Fruit fly (Drosophila melanogaster): ENCODE results near the gene Inx2.

DNA sequence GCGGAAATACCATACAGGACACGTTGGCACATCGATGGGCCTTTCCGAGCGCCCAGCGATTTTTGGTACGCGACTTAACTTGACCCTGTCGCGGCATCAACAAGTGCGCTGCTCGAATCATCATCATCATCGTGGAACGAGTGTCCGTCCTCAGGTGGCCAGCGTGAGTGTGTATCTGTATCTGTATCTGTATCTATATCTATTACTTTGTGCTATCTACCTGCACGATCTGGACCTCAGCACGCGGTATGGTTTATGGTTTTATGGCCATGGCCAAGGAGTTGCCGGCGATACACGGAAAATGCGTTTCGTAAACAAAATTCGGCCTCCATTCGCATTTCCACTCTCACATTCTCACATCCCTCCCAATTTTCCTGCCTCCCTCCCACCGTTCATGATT is 38.6 kb downstream of the Inx2 start:
- TF ChIP-seq CG11504 (tag; optimal IDR thresholded peaks at IDR 0.05) (no peak), CG3065 (GFP tag; optimal IDR thresholded peaks at IDR 0.05) (no peak), pum (GFP tag; optimal IDR thresholded peaks at IDR 0.05) (no peak), cg (GFP tag; optimal IDR thresholded peaks at IDR 0.05) (no peak), Trl (optimal IDR thresholded peaks at IDR 0.05) (no peak), Trl (GFP tag; optimal IDR thresholded peaks at IDR 0.05) (no peak), lov (optimal IDR thresholded peaks at IDR 0.05) (no peak), lov (GFP tag; IDR thresholded peaks at IDR 0.05) (no peak), CG12744 (GFP tag; optimal IDR thresholded peaks at IDR 0.05) (no peak), zf30C (GFP tag; optimal IDR thresholded peaks at IDR 0.05) (no peak), cwo (GFP tag; optimal IDR thresholded peaks at IDR 0.05) (no peak), disco-r (GFP tag; optimal IDR thresholded peaks at IDR 0.05) (no peak)
